Worm (Caenorhabditis elegans) whole organism, late embryonic: ENCODE measurements around the gene myrf-2.
A peak's percentile ranks its signal among the peaks of the same experiment; 100 is the strongest.

Source experiments
- C08G9.2 ChIP-seq: sonication (generic microtip); optimal IDR thresholded peaks from 2 replicates; lab custom pipeline; 2016; ENCODE audit warnings: mild to moderate bottlenecking, missing genetic modification characterization, moderate library complexity, missing compliant biosample characterization
- C38D4.7 ChIP-seq: fragments of 200-800 bp; sonication (Bioruptor generic); optimal IDR thresholded peaks from 2 replicates; lab custom pipeline; 2018; ENCODE audit warnings: mild to moderate bottlenecking, missing genetic modification characterization, moderate library complexity, missing compliant biosample characterization
- F13H6.1 ChIP-seq: sonication (generic microtip); optimal IDR thresholded peaks from 2 replicates; lab custom pipeline; 2016; ENCODE audit warnings: missing genetic modification characterization, missing compliant biosample characterization
- K02D7.2 ChIP-seq: sonication (generic microtip); optimal IDR thresholded peaks from 2 replicates; lab custom pipeline; 2017; ENCODE audit warnings: mild to moderate bottlenecking, missing genetic modification characterization, missing compliant biosample characterization
- K09A11.1 ChIP-seq: sonication (generic microtip); optimal IDR thresholded peaks from 2 replicates; lab custom pipeline; 2017; ENCODE audit warnings: antibody characterized with exemption, mild to moderate bottlenecking, missing genetic modification characterization, missing compliant biosample characterization; ENCODE audit not compliant: insufficient read depth
- T23F11.4 ChIP-seq: fragments of 200-800 bp; sonication (Bioruptor generic); optimal IDR thresholded peaks from 2 replicates; lab custom pipeline; 2018; ENCODE audit warnings: mild to moderate bottlenecking, missing genetic modification characterization, missing compliant biosample characterization
- Y22D7AL.16 ChIP-seq: sonication (generic microtip); optimal IDR thresholded peaks from 2 replicates; lab custom pipeline; 2016; ENCODE audit warnings: missing genetic modification characterization, missing compliant biosample characterization
- ceh-2 ChIP-seq: sonication (generic microtip); optimal IDR thresholded peaks from 2 replicates; lab custom pipeline; 2016; ENCODE audit warnings: missing genotype, missing genetic modification characterization, missing compliant biosample characterization
- ceh-24 ChIP-seq: sonication (generic microtip); optimal IDR thresholded peaks from 2 replicates; lab custom pipeline; 2016; ENCODE audit warnings: mild to moderate bottlenecking, missing genetic modification characterization, missing compliant biosample characterization
- ceh-31 ChIP-seq: sonication (generic microtip); optimal IDR thresholded peaks from 2 replicates; lab custom pipeline; 2016; ENCODE audit warnings: missing genetic modification characterization, missing compliant biosample characterization
- ceh-45 ChIP-seq: fragments of 200-800 bp; sonication (Bioruptor generic); IDR thresholded peaks from 2 replicates; pipeline ENCODE4 v1.3.6; 2022; ENCODE audit warnings: missing genetic modification reagents, missing genetic modification characterization, missing compliant biosample characterization
- ceh-6 ChIP-seq: fragments of 200-800 bp; sonication (Bioruptor generic); optimal IDR thresholded peaks from 2 replicates; lab custom pipeline; 2018; ENCODE audit warnings: mild to moderate bottlenecking, missing genetic modification characterization, missing compliant biosample characterization
- ceh-9 ChIP-seq: sonication (generic microtip); optimal IDR thresholded peaks from 2 replicates; lab custom pipeline; 2016; ENCODE audit warnings: mild to moderate bottlenecking, missing genetic modification characterization, inconsistent platforms, missing compliant biosample characterization
- che-1 ChIP-seq: sonication (generic microtip); optimal IDR thresholded peaks from 2 replicates; lab custom pipeline; 2016; ENCODE audit warnings: mild to moderate bottlenecking, missing genetic modification characterization, missing compliant biosample characterization
- dve-1 ChIP-seq: sonication (generic microtip); optimal IDR thresholded peaks from 2 replicates; lab custom pipeline; 2017; ENCODE audit warnings: antibody characterized with exemption, mild to moderate bottlenecking, missing genetic modification characterization, missing compliant biosample characterization
- elt-2 ChIP-seq: sonication (generic microtip); optimal IDR thresholded peaks from 2 replicates; lab custom pipeline; 2016; ENCODE audit warnings: missing genetic modification reagents, missing genetic modification characterization, missing compliant biosample characterization
- eyg-1 ChIP-seq: sonication (generic microtip); optimal IDR thresholded peaks from 2 replicates; lab custom pipeline; 2016; ENCODE audit warnings: missing genotype, missing genetic modification characterization, missing compliant biosample characterization
- fax-1 ChIP-seq: sonication (generic microtip); optimal IDR thresholded peaks from 2 replicates; lab custom pipeline; 2016; ENCODE audit warnings: missing genotype, missing genetic modification characterization, missing compliant biosample characterization
- hlh-13 ChIP-seq: fragments of 200-800 bp; sonication (Bioruptor generic); optimal IDR thresholded peaks from 2 replicates; lab custom pipeline; 2018; ENCODE audit warnings: mild to moderate bottlenecking, missing genetic modification characterization, missing compliant biosample characterization
- hlh-15 ChIP-seq: sonication (generic microtip); optimal IDR thresholded peaks from 2 replicates; lab custom pipeline; 2016; ENCODE audit warnings: missing genetic modification characterization, missing compliant biosample characterization
- hlh-6 ChIP-seq: sonication (generic microtip); optimal IDR thresholded peaks from 2 replicates; lab custom pipeline; 2016; ENCODE audit warnings: missing genotype, missing genetic modification characterization, missing compliant biosample characterization
- lim-6 ChIP-seq: sonication (generic microtip); optimal IDR thresholded peaks from 2 replicates; lab custom pipeline; 2016; ENCODE audit warnings: missing genetic modification characterization, missing compliant biosample characterization
- lin-11 ChIP-seq: fragments of 200-800 bp; sonication (Bioruptor generic); optimal IDR thresholded peaks from 2 replicates; lab custom pipeline; 2018; ENCODE audit warnings: mild to moderate bottlenecking, missing genetic modification characterization, missing compliant biosample characterization
- madf-2 ChIP-seq: sonication (generic microtip); optimal IDR thresholded peaks from 2 replicates; lab custom pipeline; 2017; ENCODE audit warnings: missing genetic modification characterization, missing compliant biosample characterization
- nfya-1 ChIP-seq: sonication (generic microtip); optimal IDR thresholded peaks from 2 replicates; lab custom pipeline; 2017; ENCODE audit warnings: missing genetic modification characterization, mild to moderate bottlenecking, missing compliant biosample characterization, antibody characterized with exemption, moderate library complexity
- nhr-232 ChIP-seq: sonication (generic microtip); optimal IDR thresholded peaks from 2 replicates; lab custom pipeline; 2016; ENCODE audit warnings: missing genetic modification characterization, missing compliant biosample characterization
- odd-2 ChIP-seq: sonication (generic microtip); optimal IDR thresholded peaks from 2 replicates; lab custom pipeline; 2017; ENCODE audit warnings: antibody characterized with exemption, mild to moderate bottlenecking, missing genetic modification characterization, missing compliant biosample characterization
- pqm-1 ChIP-seq: sonication (generic microtip); optimal IDR thresholded peaks from 2 replicates; lab custom pipeline; 2016; ENCODE audit warnings: missing genetic modification characterization, missing compliant biosample characterization
- ref-2 ChIP-seq: sonication (generic microtip); optimal IDR thresholded peaks from 2 replicates; lab custom pipeline; 2016; ENCODE audit warnings: missing genetic modification characterization, missing compliant biosample characterization
- rnt-1 ChIP-seq: sonication (generic microtip); optimal IDR thresholded peaks from 2 replicates; lab custom pipeline; 2016; ENCODE audit warnings: missing genetic modification characterization, missing compliant biosample characterization
- tbx-7 ChIP-seq: sonication (generic microtip); optimal IDR thresholded peaks from 2 replicates; lab custom pipeline; 2016; ENCODE audit warnings: missing genotype, missing genetic modification characterization, missing compliant biosample characterization
- ttx-3 ChIP-seq: sonication (generic microtip); optimal IDR thresholded peaks from 2 replicates; lab custom pipeline; 2016; ENCODE audit warnings: missing genetic modification reagents, missing genetic modification characterization, missing compliant biosample characterization
- unc-3 ChIP-seq, 2 experiments: fragments of 200-800 bp in 1 of 2; sonication (Bioruptor generic) in 1 of 2; sonication (generic microtip) in 1 of 2; conservative IDR thresholded peaks in 1 of 2; optimal IDR thresholded peaks in 1 of 2; 2 replicates each; pipeline versions ENCODE4 v1.3.6 to Lab custom; 2016 to 2022; ENCODE audit warnings: missing compliant biosample characterization in 2 of 2, missing genetic modification characterization in 2 of 2, missing genetic modification reagents in 1 of 2
- zip-5 ChIP-seq: sonication (generic microtip); optimal IDR thresholded peaks from 2 replicates; lab custom pipeline; 2016; ENCODE audit warnings: missing genetic modification characterization, missing compliant biosample characterization
- ztf-16 ChIP-seq: sonication (generic microtip); optimal IDR thresholded peaks from 2 replicates; lab custom pipeline; 2017; ENCODE audit warnings: missing genetic modification characterization, missing compliant biosample characterization

myrf-2 gene

DNA sequence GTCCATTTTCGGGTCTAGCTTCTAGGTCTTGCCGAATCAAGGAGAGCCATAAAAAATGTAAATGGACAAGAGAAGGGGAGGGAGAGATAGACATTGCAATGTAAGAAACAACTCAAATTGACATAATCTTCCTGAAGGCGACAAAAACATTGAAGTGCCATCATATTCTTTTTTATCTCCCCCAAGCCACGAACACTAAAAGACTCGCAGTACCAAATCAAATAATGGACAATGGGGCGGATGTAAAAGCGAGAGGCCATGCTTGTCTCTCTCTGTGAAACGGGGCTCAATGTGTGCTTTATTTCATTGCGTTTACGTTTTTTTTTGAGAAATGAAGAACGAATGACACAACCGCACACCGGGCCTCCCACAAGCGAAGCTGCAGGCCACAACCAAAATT, 31.7 kb upstream of the myrf-2 start:
- TF ChIP-seq ceh-6 (GFP tag; lab: Kevin White, UChicago): no peak
- TF ChIP-seq zip-5 (tag; lab: Kevin White, UChicago): no peak
- TF ChIP-seq lim-6 (tag; lab: Kevin White, UChicago): no peak
- TF ChIP-seq hlh-13 (GFP tag; lab: Kevin White, UChicago): no peak

DNA sequence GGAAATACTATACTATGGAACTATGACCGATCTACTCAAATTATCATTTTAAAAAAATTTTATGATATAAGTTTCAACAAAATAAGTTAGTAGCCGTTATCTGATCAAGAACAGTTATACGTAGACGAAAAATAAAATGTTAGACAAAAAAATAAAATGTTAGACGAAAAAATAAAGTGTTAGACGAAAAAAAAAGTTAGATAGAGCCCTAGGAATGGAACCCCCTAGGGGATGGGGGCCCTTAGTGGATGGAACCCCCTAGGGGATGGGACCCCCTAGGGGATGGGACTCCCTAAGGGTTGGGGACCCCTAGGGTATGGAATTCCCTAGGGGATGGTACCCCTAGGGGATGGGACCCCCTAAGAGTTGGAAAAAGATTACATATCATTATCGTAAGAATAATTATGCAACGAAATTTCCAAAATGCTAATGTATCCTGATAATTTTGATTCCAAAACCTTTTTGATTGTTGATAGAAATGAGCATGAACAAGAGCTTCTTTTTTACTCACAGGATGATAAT, 25.1 kb upstream of the myrf-2 start:
- TF ChIP-seq unc-3 (GFP tag; conservative IDR thresholded peaks at IDR 0.05; lab: Robert Waterston, UW): no peak
- peak; percentile 61 for TF ChIP-seq unc-3 (tag; optimal IDR thresholded peaks at IDR 0.05; lab: Kevin White, UChicago)
- TF ChIP-seq elt-2 (tag; lab: Kevin White, UChicago): no peak

DNA sequence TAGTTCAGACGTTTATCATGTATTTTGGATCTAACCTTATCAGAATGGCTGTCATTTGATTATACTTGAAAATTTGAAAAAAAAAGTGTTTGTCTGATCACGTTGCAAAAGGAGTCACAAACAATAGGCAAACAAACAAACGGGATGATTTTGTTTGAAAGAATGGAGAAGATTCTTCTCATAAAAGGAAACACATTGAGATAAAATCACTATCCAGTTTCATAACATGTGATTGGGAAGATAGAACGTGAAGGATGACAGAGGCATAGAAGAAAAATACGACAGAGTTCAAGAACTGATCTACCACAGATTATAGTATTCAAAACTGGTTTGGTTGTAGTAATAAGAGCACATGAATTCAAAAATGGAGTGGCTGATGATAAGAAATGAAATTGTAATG, 24.6 kb upstream of the myrf-2 start, which contains the start of gene F44A6.5:
Gene F44A6.5 (minus strand): TSS at position 151 of the 400 bp plus-strand sequence.
- TF ChIP-seq C08G9.2 (tag; lab: Kevin White, UChicago) (no peak), K02D7.2 (tag; lab: Kevin White, UChicago) (no peak), hlh-15 (tag; lab: Kevin White, UChicago) (no peak), ref-2 (tag; lab: Kevin White, UChicago) (no peak), ceh-45 (GFP tag; lab: Robert Waterston, UW) (no peak), nfya-1 (no peak), elt-2 (tag; lab: Kevin White, UChicago) (no peak), tbx-7 (tag; lab: Kevin White, UChicago) (no peak), pqm-1 (tag; lab: Kevin White, UChicago) (no peak), lim-6 (tag; lab: Kevin White, UChicago) (no peak), F13H6.1 (tag; lab: Kevin White, UChicago) (no peak), odd-2 (tag; lab: Kevin White, UChicago) (no peak), lin-11 (no peak), ceh-31 (tag; lab: Kevin White, UChicago) (no peak), nhr-232 (tag; lab: Kevin White, UChicago) (no peak), eyg-1 (no peak), hlh-6 (tag; lab: Kevin White, UChicago) (no peak), T23F11.4 (no peak)
- TF ChIP-seq, all 69 proteins: peak for 0

DNA sequence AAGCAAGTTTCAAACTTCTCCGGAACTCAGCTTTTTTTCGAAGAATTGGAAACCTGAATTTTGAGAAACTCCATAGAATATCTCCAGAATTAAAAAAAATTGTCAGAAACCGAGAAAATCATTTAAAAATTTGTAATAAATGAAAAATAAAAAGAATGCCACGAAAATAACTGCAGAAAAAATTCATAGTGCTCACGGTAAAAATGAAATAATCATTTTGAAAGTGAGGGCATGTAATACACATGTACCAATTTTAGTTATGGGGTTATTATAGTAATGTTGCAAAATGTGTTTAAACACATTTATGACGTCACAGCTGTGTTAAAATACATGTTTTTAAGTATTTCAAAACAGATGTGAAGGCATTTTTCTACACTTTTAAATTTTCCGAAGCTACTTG, 22.7 kb upstream of the myrf-2 start:
- TF ChIP-seq dve-1 (tag; lab: Kevin White, UChicago) (no peak), ttx-3 (tag; lab: Kevin White, UChicago) (no peak), nhr-232 (tag; lab: Kevin White, UChicago) (no peak), rnt-1 (tag; lab: Kevin White, UChicago) (no peak), Y22D7AL.16 (tag; lab: Kevin White, UChicago) (no peak), C38D4.7 (no peak), fax-1 (tag; lab: Kevin White, UChicago) (no peak), ceh-24 (tag; lab: Kevin White, UChicago) (no peak), K09A11.1 (tag; lab: Kevin White, UChicago) (no peak), nfya-1 (no peak), ceh-9 (no peak), madf-2 (tag; lab: Kevin White, UChicago) (no peak), che-1 (no peak), ceh-2 (no peak), unc-3 (GFP tag; conservative IDR thresholded peaks at IDR 0.05; lab: Robert Waterston, UW) (no peak), unc-3 (tag; optimal IDR thresholded peaks at IDR 0.05; lab: Kevin White, UChicago) (no peak), zip-5 (tag; lab: Kevin White, UChicago) (no peak), ztf-16 (tag; lab: Kevin White, UChicago) (no peak)
